Fruit fly (Drosophila melanogaster) whole organism, pupa: Measurements from ENCODE around the gene Trpgamma.

ENCODE experiments used
- CG10348 ChIP-seq: fragments of 200-800 bp; sonication (Bioruptor generic); IDR thresholded peaks from 2 replicates; pipeline ENCODE4 v1.3.6; 2022; ENCODE audit warnings: missing biosample characterization, missing genetic modification characterization
- CG12605 ChIP-seq: fragments of 200-800 bp; sonication (Bioruptor generic); IDR thresholded peaks from 2 replicates; pipeline ENCODE4 v1.3.6; 2022; ENCODE audit warnings: missing biosample characterization, missing genetic modification characterization
- CG13204 ChIP-seq: fragments of 200-800 bp; sonication (Bioruptor generic); optimal IDR thresholded peaks from 2 replicates; lab custom pipeline; 2018; ENCODE audit warnings: missing biosample characterization, mild to moderate bottlenecking, missing genetic modification characterization, moderate library complexity
- CG14655 ChIP-seq: fragments of 200-800 bp; sonication (Bioruptor generic); optimal IDR thresholded peaks from 3 replicates; lab custom pipeline; 2017; ENCODE audit warnings: mild to moderate bottlenecking, missing biosample characterization, missing genetic modification reagents, missing genetic modification characterization
- CG15710 ChIP-seq: fragments of 200-800 bp; sonication (Bioruptor generic); optimal IDR thresholded peaks from 2 replicates; lab custom pipeline; 2018; ENCODE audit warnings: missing biosample characterization, mild to moderate bottlenecking, missing genetic modification characterization, moderate library complexity
- CG17806 ChIP-seq: fragments of 200-800 bp; sonication (Bioruptor generic); optimal IDR thresholded peaks from 2 replicates; lab custom pipeline; 2018; ENCODE audit warnings: missing biosample characterization, mild to moderate bottlenecking, missing genetic modification characterization, moderate library complexity
- CG32121 ChIP-seq: fragments of 200-800 bp; sonication (Bioruptor generic); IDR thresholded peaks from 2 replicates; pipeline ENCODE4 v1.3.6; 2022; ENCODE audit warnings: missing biosample characterization, missing genetic modification characterization
- CG34367 ChIP-seq: fragments of 200-800 bp; sonication (Bioruptor generic); optimal IDR thresholded peaks from 2 replicates; lab custom pipeline; 2018; ENCODE audit warnings: missing biosample characterization, mild to moderate bottlenecking, missing genetic modification characterization
- CG4496 ChIP-seq: fragments of 200-800 bp; sonication (Bioruptor generic); IDR thresholded peaks from 3 replicates; pipeline ENCODE4 v1.3.6; 2022; ENCODE audit warnings: missing biosample characterization, missing genetic modification characterization
- CG8159 ChIP-seq: fragments of 200-800 bp; sonication (Bioruptor generic); optimal IDR thresholded peaks from 3 replicates; lab custom pipeline; 2018; ENCODE audit warnings: missing biosample characterization, mild to moderate bottlenecking, missing genetic modification characterization, moderate library complexity
- CG8301 ChIP-seq: fragments of 200-800 bp; sonication (Bioruptor generic); optimal IDR thresholded peaks from 2 replicates; lab custom pipeline; 2018; ENCODE audit warnings: missing biosample characterization, mild to moderate bottlenecking, missing genetic modification characterization
- CG9948 ChIP-seq: fragments of 200-800 bp; sonication (Bioruptor generic); optimal IDR thresholded peaks from 2 replicates; lab custom pipeline; 2018; ENCODE audit warnings: missing biosample characterization, mild to moderate bottlenecking, missing genetic modification characterization, moderate library complexity
- D1 ChIP-seq: fragments of 200-800 bp; sonication (Bioruptor generic); optimal IDR thresholded peaks from 2 replicates; lab custom pipeline; 2018; ENCODE audit warnings: missing biosample characterization, mild to moderate bottlenecking, missing genetic modification characterization, moderate library complexity
- EcR ChIP-seq: fragments of 200-800 bp; sonication (Bioruptor generic); optimal IDR thresholded peaks from 3 replicates; lab custom pipeline; 2019; ENCODE audit warnings: missing biosample characterization, missing genetic modification characterization, mild to moderate bottlenecking, moderate library complexity, missing genetic modification reagents
- Ets98B ChIP-seq: fragments of 200-800 bp; sonication (Bioruptor generic); IDR thresholded peaks from 2 replicates; pipeline ENCODE4 v1.3.6; 2022; ENCODE audit warnings: missing biosample characterization, missing genetic modification characterization
- Pif1A ChIP-seq: fragments of 200-800 bp; sonication (Bioruptor generic); optimal IDR thresholded peaks from 3 replicates; lab custom pipeline; 2016; ENCODE audit warnings: missing biosample characterization, missing genetic modification characterization
- Pif1B ChIP-seq: fragments of 200-800 bp; sonication (Bioruptor generic); optimal IDR thresholded peaks from 3 replicates; lab custom pipeline; 2016; ENCODE audit warnings: missing biosample characterization, missing genetic modification characterization
- Snoo ChIP-seq: fragments of 200-800 bp; sonication (Bioruptor generic); optimal IDR thresholded peaks from 3 replicates; lab custom pipeline; 2017; ENCODE audit warnings: missing biosample characterization, mild to moderate bottlenecking, missing genetic modification characterization, inconsistent platforms
- fd96Ca ChIP-seq: fragments of 200-800 bp; sonication (Bioruptor generic); IDR thresholded peaks from 3 replicates; pipeline ENCODE4 v1.3.6; 2022; ENCODE audit warnings: missing biosample characterization, missing genetic modification characterization
- gl ChIP-seq: fragments of 200-800 bp; sonication (Bioruptor generic); optimal IDR thresholded peaks from 2 replicates; lab custom pipeline; 2018; ENCODE audit warnings: missing biosample characterization, mild to moderate bottlenecking, missing genetic modification characterization
- rn ChIP-seq: fragments of 200-800 bp; sonication (Bioruptor generic); IDR thresholded peaks from 2 replicates; pipeline ENCODE4 v1.3.6; 2022; ENCODE audit warnings: missing biosample characterization, missing genetic modification characterization

The Trpgamma gene

DNA sequence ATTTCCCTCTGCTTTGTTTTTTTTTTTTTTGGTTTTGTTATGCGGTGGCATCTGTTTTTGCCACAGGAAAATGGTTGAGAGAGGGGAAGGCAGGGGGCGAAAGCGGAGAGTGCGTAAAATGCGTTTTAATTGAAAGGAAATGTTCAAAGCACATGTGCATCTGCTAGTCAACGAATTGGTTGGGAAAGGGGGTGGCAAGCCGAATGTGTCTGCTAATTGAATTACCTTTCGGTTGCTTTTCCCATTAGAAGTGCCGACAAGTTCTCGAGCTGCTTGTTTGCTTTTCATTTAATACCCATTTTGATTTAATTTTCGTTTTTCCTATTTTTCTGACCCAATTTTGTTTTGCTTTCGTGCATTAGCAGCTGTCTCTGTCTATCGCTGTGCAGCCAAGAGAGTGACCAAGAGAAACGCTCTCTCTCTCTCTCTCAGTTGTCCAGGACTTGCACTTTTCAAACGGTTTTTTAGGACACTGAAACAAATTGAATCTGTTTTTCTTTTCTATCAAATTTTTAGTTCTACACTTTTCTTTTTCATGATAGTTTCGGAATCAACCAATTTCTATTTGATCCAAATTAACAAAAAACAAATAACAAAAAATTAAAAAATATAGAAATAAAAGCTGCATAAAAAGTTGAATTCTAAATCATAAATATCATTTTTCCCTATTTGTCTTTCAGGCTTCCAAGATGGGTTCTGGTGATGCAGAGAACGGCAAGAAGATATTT, 42.1 kb upstream of the Trpgamma start:
- TF ChIP-seq CG17806 (tag; lab: Kevin White, UChicago) (no peak), CG8301 (tag; lab: Kevin White, UChicago) (peak; percentile 40), CG32121 (peak; percentile 54), CG14655 (GFP tag; lab: Kevin White, UChicago) (peak; percentile 46), gl (tag; lab: Kevin White, UChicago) (no peak), fd96Ca (no peak), CG4496 (GFP tag; lab: Robert Waterston, UW) (0 out of 3 replicates have a peak, but pooled peaks have one; percentile 43), D1 (tag; lab: Kevin White, UChicago) (no peak), CG8159 (tag; lab: Kevin White, UChicago) (no peak), rn (GFP tag; lab: Robert Waterston, UW) (0 out of 2 replicates have a peak, but pooled peaks have one; percentile 4), Ets98B (GFP tag; lab: Robert Waterston, UW) (peak; percentile 37; the same call in 1 of the 2 replicates)

DNA sequence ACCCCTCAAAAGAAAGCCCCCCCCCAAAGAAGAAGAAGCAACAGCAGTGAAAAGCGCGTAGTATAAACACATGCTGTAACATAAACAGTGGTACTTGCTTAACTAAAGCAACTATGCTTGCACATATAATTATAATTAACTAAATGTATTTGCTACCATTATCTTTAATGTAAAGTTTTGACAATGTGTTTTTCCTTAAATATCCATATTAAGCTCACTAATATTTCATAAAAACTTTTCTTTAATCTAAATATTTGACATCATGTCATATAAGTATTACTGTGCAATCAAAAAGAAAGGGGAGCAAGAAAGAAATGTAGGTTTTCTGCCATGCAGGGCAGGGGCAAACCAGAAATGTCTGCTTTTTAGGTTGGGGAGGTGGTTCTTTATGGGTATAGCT, 40.3 kb upstream of the Trpgamma start:
- TF ChIP-seq gl (tag; lab: Kevin White, UChicago) (no peak), CG32121 (peak; percentile 63)

dm6 chr2L:16715841-16716701, 39.6 kb upstream of the Trpgamma start, which contains the start of the genes Cyt-c-d and CG31808:
Gene Cyt-c-d (plus strand): TSS chr2L:16715891.
Gene CG31808 (minus strand): TSS chr2L:16716195.
- TF ChIP-seq CG8301 (tag; lab: Kevin White, UChicago): peak; percentile 99
- peak; percentile 97 for TF ChIP-seq rn (GFP tag; lab: Robert Waterston, UW)
- TF ChIP-seq CG4496 (GFP tag; lab: Robert Waterston, UW): no peak; the same call in 2 of the 3 replicates
- peak; percentile 95 for TF ChIP-seq CG9948
- peak; percentile 82 for TF ChIP-seq CG13204 (GFP tag; lab: Kevin White, UChicago)
- TF ChIP-seq CG10348 (GFP tag; lab: Robert Waterston, UW): peak; percentile 95
- peak; percentile 85 for TF ChIP-seq gl (tag; lab: Kevin White, UChicago)
- peak; percentile 93 for TF ChIP-seq CG34367 (tag; lab: Kevin White, UChicago)
- TF ChIP-seq Pif1B: peak; percentile 98
- peak; percentile 98 for TF ChIP-seq Pif1A (GFP tag; lab: Kevin White, UChicago)
- peak; percentile 99 for TF ChIP-seq CG12605
- peak; percentile 99 for TF ChIP-seq CG32121
- TF ChIP-seq CG17806 (tag; lab: Kevin White, UChicago): peak; percentile 95
- TF ChIP-seq fd96Ca: peak; percentile 99
- peak; percentile 89 for TF ChIP-seq D1 (tag; lab: Kevin White, UChicago)
- TF ChIP-seq CG8159 (tag; lab: Kevin White, UChicago): peak; percentile 94
- TF ChIP-seq Ets98B (GFP tag; lab: Robert Waterston, UW): peak; percentile 99
- TF ChIP-seq CG14655 (GFP tag; lab: Kevin White, UChicago): peak; percentile 99
- TF ChIP-seq EcR: peak; percentile 32
- peak; percentile 96 for TF ChIP-seq Snoo (tag; lab: Kevin White, UChicago)
- TF ChIP-seq CG15710 (tag; lab: Kevin White, UChicago): peak; percentile 94
- TF ChIP-seq, all 21 proteins: peak for 20

dm6 chr2L:16715133-16715833, 38.8 kb upstream of the Trpgamma start:
- TF ChIP-seq CG12605: no peak
- no peak for TF ChIP-seq CG10348 (GFP tag; lab: Robert Waterston, UW)

dm6 chr2L:16713929-16714328, 37.4 kb upstream of the Trpgamma start:
- no peak for TF ChIP-seq gl (tag; lab: Kevin White, UChicago)
- TF ChIP-seq fd96Ca: no peak
- TF ChIP-seq CG15710 (tag; lab: Kevin White, UChicago): no peak
- TF ChIP-seq CG32121: no peak
- no peak for TF ChIP-seq CG8301 (tag; lab: Kevin White, UChicago)
- no peak for TF ChIP-seq CG9948
- TF ChIP-seq D1 (tag; lab: Kevin White, UChicago): no peak
- no peak for TF ChIP-seq CG14655 (GFP tag; lab: Kevin White, UChicago)
- no peak for TF ChIP-seq CG10348 (GFP tag; lab: Robert Waterston, UW)
- TF ChIP-seq CG34367 (tag; lab: Kevin White, UChicago): no peak
- TF ChIP-seq CG8159 (tag; lab: Kevin White, UChicago): no peak
- no peak for TF ChIP-seq Pif1A (GFP tag; lab: Kevin White, UChicago)
- TF ChIP-seq CG12605: no peak
- TF ChIP-seq CG4496 (GFP tag; lab: Robert Waterston, UW): no peak
- no peak for TF ChIP-seq CG17806 (tag; lab: Kevin White, UChicago)
- no peak for TF ChIP-seq EcR
- TF ChIP-seq Snoo (tag; lab: Kevin White, UChicago): no peak
- TF ChIP-seq Ets98B (GFP tag; lab: Robert Waterston, UW): no peak
- TF ChIP-seq, all 21 proteins: peak for 0
